Fruit fly (Drosophila melanogaster): ENCODE results near the gene CG1105.

Gene CG1105

DNA sequence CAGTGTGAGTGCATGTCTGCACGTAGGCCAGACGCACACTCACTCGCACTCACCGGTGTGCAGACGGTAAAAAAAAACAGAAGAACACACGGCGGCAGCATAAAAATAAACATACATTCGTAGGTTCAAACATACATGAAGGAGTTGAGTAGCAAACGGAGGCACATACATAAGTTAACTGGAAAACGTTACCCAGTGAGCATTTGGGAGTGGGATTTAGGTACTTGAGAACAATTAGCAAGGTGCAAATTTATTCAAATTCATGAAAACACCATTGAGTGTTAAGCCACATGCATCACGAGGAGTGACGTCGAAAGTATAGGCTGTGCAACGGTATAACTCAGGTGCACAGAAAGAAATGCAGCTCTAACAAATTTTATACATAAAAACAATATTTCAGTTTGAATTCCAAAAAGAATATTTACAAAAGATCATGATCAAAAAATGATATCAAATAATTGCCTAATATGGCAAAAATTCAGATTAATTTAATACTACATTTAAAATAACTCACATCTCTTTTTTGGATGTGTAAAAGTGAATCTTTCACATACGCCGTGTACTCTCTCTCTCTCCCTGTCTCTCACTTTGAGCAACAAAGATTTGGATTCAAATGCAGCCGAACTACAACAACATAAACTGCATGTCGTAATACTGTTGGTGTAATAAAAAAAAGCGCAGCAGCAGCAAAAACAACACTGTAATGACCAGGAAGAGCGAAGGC is 41.8 kb upstream of the CG1105 start (continued):
- TF ChIP-seq CG8281 (tag; optimal IDR thresholded peaks at IDR 0.05): peak; percentile 84
- TF ChIP-seq Nf-YB (GFP tag; optimal IDR thresholded peaks at IDR 0.05): peak; percentile 86
- peak; percentile 95 for TF ChIP-seq chn (GFP tag; optimal IDR thresholded peaks at IDR 0.05)
- peak; percentile 48 for TF ChIP-seq CG17912 (GFP tag; optimal IDR thresholded peaks at IDR 0.05)
- TF ChIP-seq slbo (GFP tag; IDR thresholded peaks at IDR 0.05): no peak
- TF ChIP-seq lmd (GFP tag; IDR thresholded peaks at IDR 0.05): no peak
- TF ChIP-seq YL-1 (GFP tag; optimal IDR thresholded peaks at IDR 0.05): peak; percentile 77
- no peak for TF ChIP-seq sna (GFP tag; IDR thresholded peaks at IDR 0.05; ENCODE audit: partially characterized antibody)
- no peak for TF ChIP-seq CG7963 (GFP tag; IDR thresholded peaks at IDR 0.05; ENCODE audit: partially characterized antibody)
- TF ChIP-seq NC2α (GFP tag; optimal IDR thresholded peaks at IDR 0.05): peak; percentile 88
- no peak for TF ChIP-seq CG31224 (GFP tag; IDR thresholded peaks at IDR 0.05)
- TF ChIP-seq Dp (GFP tag; optimal IDR thresholded peaks at IDR 0.05): no peak
- peak; percentile 63 for TF ChIP-seq Fer1 (GFP tag; optimal IDR thresholded peaks at IDR 0.05)
- TF ChIP-seq peb (GFP tag; IDR thresholded peaks at IDR 0.05): no peak
- peak; percentile 82 for TF ChIP-seq run (tag; optimal IDR thresholded peaks at IDR 0.05)
- TF ChIP-seq CG17359 (tag; optimal IDR thresholded peaks at IDR 0.05): peak; percentile 98
- TF ChIP-seq H15 (GFP tag; IDR thresholded peaks at IDR 0.05): no peak
- peak; percentile 73 for TF ChIP-seq kni (GFP tag; optimal IDR thresholded peaks at IDR 0.05)
- peak; percentile 94 for TF ChIP-seq CG13775 (GFP tag; optimal IDR thresholded peaks at IDR 0.05)
- TF ChIP-seq CG12391 (tag; optimal IDR thresholded peaks at IDR 0.05): peak; percentile 99
- peak; percentile 99 for TF ChIP-seq CG33557 (GFP tag; optimal IDR thresholded peaks at IDR 0.05)
- peak; percentile 77 for TF ChIP-seq Usf (GFP tag; optimal IDR thresholded peaks at IDR 0.05)
- TF ChIP-seq CG1603 (tag; optimal IDR thresholded peaks at IDR 0.05): peak; percentile 93
- no peak for TF ChIP-seq CG14050 (GFP tag; IDR thresholded peaks at IDR 0.05)
- no peak for TF ChIP-seq Taf1 (GFP tag; IDR thresholded peaks at IDR 0.05)
- TF ChIP-seq CG4820 (GFP tag; optimal IDR thresholded peaks at IDR 0.05): peak; percentile 97
- peak; percentile 83 for TF ChIP-seq CG17802 (tag; optimal IDR thresholded peaks at IDR 0.05)
- TF ChIP-seq Hr3 (GFP tag; optimal IDR thresholded peaks at IDR 0.05): peak; percentile 96
- peak; percentile 90 for TF ChIP-seq slp2 (GFP tag; optimal IDR thresholded peaks at IDR 0.05)
- TF ChIP-seq CG7271 (tag; optimal IDR thresholded peaks at IDR 0.05): peak; percentile 94
- peak; percentile 90 for TF ChIP-seq salm (tag; optimal IDR thresholded peaks at IDR 0.05)
- peak; percentile 97 for TF ChIP-seq CG1529 (GFP tag; optimal IDR thresholded peaks at IDR 0.05)
- TF ChIP-seq odd (GFP tag; optimal IDR thresholded peaks at IDR 0.05): peak; percentile 86
- TF ChIP-seq Oli (tag; optimal IDR thresholded peaks at IDR 0.05): peak; percentile 97
- TF ChIP-seq shn (GFP tag; optimal IDR thresholded peaks at IDR 0.05): peak; percentile 77
- TF ChIP-seq CG6765 (GFP tag; optimal IDR thresholded peaks at IDR 0.05): no peak
- no peak for TF ChIP-seq CG11695 (GFP tag; IDR thresholded peaks at IDR 0.05)
- TF ChIP-seq pum (GFP tag; optimal IDR thresholded peaks at IDR 0.05): peak; percentile 90
- TF ChIP-seq phol (tag; optimal IDR thresholded peaks at IDR 0.05): peak; percentile 98
- TF ChIP-seq tio (GFP tag; optimal IDR thresholded peaks at IDR 0.05): peak; percentile 92
- TF ChIP-seq Jarid2 (GFP tag; optimal IDR thresholded peaks at IDR 0.05): peak; percentile 70
- no peak for TF ChIP-seq wor (GFP tag; IDR thresholded peaks at IDR 0.05)
- TF ChIP-seq CG34422 (GFP tag; IDR thresholded peaks at IDR 0.05): no peak
- TF ChIP-seq vvl (GFP tag; IDR thresholded peaks at IDR 0.05): no peak
- peak; percentile 87 for TF ChIP-seq CG11723 (GFP tag; optimal IDR thresholded peaks at IDR 0.05)
- peak; percentile 64 for TF ChIP-seq disco-r (GFP tag; optimal IDR thresholded peaks at IDR 0.05)
- no peak for TF ChIP-seq CG17361 (GFP tag; IDR thresholded peaks at IDR 0.05)
- TF ChIP-seq CG3407 (GFP tag; optimal IDR thresholded peaks at IDR 0.05): peak; percentile 94
- TF ChIP-seq Atf3 (GFP tag; optimal IDR thresholded peaks at IDR 0.05): peak; percentile 92
- peak; percentile 95 for TF ChIP-seq cg (GFP tag; optimal IDR thresholded peaks at IDR 0.05)
